Worm (Caenorhabditis elegans) whole organism, mixed stage, embryonic: ENCODE measurements around the gene scly-1.

Source experiments
- ces-1 ChIP-seq: fragments of 150-350 bp; optimal IDR thresholded peaks from 2 replicates; lab custom pipeline; 2014; ENCODE audit warnings: missing biosample characterization, missing genetic modification reagents, missing genetic modification characterization
- drap-1 ChIP-seq: fragments of 200-800 bp; sonication (Bioruptor generic); optimal IDR thresholded peaks from 3 replicates; lab custom pipeline; 2018; ENCODE audit warnings: mild to moderate bottlenecking, missing genetic modification characterization, missing compliant biosample characterization
- ham-2 ChIP-seq: fragments of 200-800 bp; sonication (Bioruptor generic); optimal IDR thresholded peaks from 2 replicates; lab custom pipeline; 2018; ENCODE audit warnings: mild to moderate bottlenecking, missing genetic modification characterization, missing compliant biosample characterization
- lin-13 ChIP-seq: fragments of 150-350 bp; optimal IDR thresholded peaks from 2 replicates; lab custom pipeline; 2014; ENCODE audit warnings: missing biosample characterization, missing genetic modification characterization
- nhr-2 ChIP-seq: fragments of 150-350 bp; optimal IDR thresholded peaks from 2 replicates; lab custom pipeline; 2014; ENCODE audit warnings: missing biosample characterization, missing genetic modification characterization
- nhr-76 ChIP-seq: sonication (generic microtip); optimal IDR thresholded peaks from 2 replicates; lab custom pipeline; 2017; ENCODE audit warnings: missing biosample characterization, missing genetic modification characterization
- ztf-11 ChIP-seq: fragments of 150-350 bp; optimal IDR thresholded peaks from 2 replicates; lab custom pipeline; 2014; ENCODE audit warnings: missing biosample characterization, missing genetic modification characterization

- TF ChIP-seq ces-1, result no peak
- TF ChIP-seq nhr-2 (tag; lab: Kevin White, UChicago), result no peak
- no peak for TF ChIP-seq ztf-11 (tag; lab: Kevin White, UChicago)
- no peak for TF ChIP-seq drap-1 (GFP tag; lab: Kevin White, UChicago)
- TF ChIP-seq nhr-76 (tag; lab: Kevin White, UChicago), result no peak
- TF ChIP-seq lin-13, result no peak
- TF ChIP-seq ham-2 (GFP tag; lab: Kevin White, UChicago), result no peak
These were observed 2.2 kb upstream of the scly-1 start, which contains the start of gene F13H8.1 for ce11 chrII:6283074-6283473.
